Worm (Caenorhabditis elegans) whole organism, midembryonic: Measurements from ENCODE around the gene ctsa-1.1.

ENCODE experiments used
- flt-1 ChIP-seq: fragments of 200-800 bp; sonication (Bioruptor generic); IDR thresholded peaks from 2 replicates; pipeline ENCODE4 v1.3.6; 2022; ENCODE audit warnings: missing genetic modification characterization, missing compliant biosample characterization
- ztf-29 ChIP-seq: fragments of 200-800 bp; sonication (Bioruptor generic); IDR thresholded peaks from 2 replicates; pipeline ENCODE4 v1.3.6; 2022; ENCODE audit warnings: missing genetic modification reagents, missing genetic modification characterization, missing compliant biosample characterization

- TF ChIP-seq flt-1 (GFP tag; lab: Robert Waterston, UW), result no peak
- TF ChIP-seq ztf-29 (GFP tag; lab: Robert Waterston, UW), result no peak
Observed at ce11 chrII:4736585-4736984, 863 bp upstream of the ctsa-1.1 start.
